Fruit fly (Drosophila melanogaster) Kc167 (cell line): ENCODE results near the gene Gr93d.

ENCODE experiments used
- Myc ChIP-seq: fragments of >200 bp; optimal IDR thresholded peaks from 2 replicates; lab custom pipeline; 2017; ENCODE audit warnings: missing external identifiers
- Sin3A ChIP-seq: fragments of >200 bp; optimal IDR thresholded peaks from 2 replicates; lab custom pipeline; 2018; ENCODE audit warnings: missing external identifiers
- h ChIP-seq: fragments of >200 bp; optimal IDR thresholded peaks from 3 replicates; lab custom pipeline; 2018; ENCODE audit warnings: missing external identifiers
- insv ChIP-seq: fragments of >200 bp; optimal IDR thresholded peaks from 3 replicates; lab custom pipeline; 2018; ENCODE audit warnings: missing external identifiers
- psq ChIP-seq: fragments of >200 bp; optimal IDR thresholded peaks from 2 replicates; lab custom pipeline; 2017; ENCODE audit warnings: missing external identifiers
- ttk ChIP-seq: sonication (Bioruptor generic); optimal IDR thresholded peaks from 2 replicates; lab custom pipeline; 2017; ENCODE audit warnings: missing external identifiers

DNA sequence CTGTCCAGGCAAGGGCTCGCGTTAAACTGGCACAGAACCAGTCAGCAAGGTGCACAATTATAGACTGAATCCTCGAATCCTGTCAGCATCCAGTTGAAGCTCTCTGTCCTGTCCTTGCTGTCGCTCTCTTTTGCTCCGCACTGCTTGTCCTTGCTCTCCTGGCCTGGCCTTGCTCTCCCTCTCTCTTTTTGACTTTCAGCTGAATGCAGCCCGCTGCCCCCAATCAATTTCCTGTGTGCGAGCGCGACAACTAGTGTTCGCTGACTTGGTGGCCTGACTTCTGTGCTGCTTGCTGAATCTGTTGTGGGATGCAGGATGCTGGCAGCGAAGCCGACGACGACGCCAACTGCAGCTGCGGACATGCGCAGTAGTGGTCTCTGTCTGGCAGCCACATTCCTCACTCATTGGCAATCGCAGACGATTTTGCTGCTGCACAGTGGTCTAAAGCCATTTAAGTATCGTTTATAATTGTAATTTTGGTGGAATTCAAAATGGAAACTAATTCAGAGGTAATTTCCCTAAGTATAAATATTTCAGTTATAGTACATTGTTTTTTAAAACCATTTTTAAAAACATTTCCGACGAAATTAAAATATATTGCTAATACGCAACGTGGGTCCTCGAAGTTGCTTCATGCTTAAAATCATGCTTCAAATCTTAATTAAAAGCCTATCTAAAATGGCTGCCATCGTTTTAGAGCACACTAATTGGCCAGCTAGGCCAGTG lies 37.7 kb downstream of the Gr93d start:
- no peak for TF ChIP-seq Myc (lab: Kevin White, UChicago)
- TF ChIP-seq psq (lab: Kevin White, UChicago), result no peak
- TF ChIP-seq h (lab: Kevin White, UChicago), result no peak
- TF ChIP-seq Sin3A (lab: Kevin White, UChicago), result no peak
- no peak for TF ChIP-seq insv (lab: Kevin White, UChicago)
- TF ChIP-seq ttk (lab: Kevin White, UChicago), result no peak
